Worm (Caenorhabditis elegans) whole organism, late embryonic: ENCODE results near the gene F44B9.9.

ENCODE experiments used
- C38D4.7 ChIP-seq: fragments of 200-800 bp; sonication (Bioruptor generic); optimal IDR thresholded peaks from 2 replicates; lab custom pipeline; 2018; ENCODE audit warnings: mild to moderate bottlenecking, missing genetic modification characterization, moderate library complexity, missing compliant biosample characterization
- F13H6.1 ChIP-seq: sonication (generic microtip); optimal IDR thresholded peaks from 2 replicates; lab custom pipeline; 2016; ENCODE audit warnings: missing genetic modification characterization, missing compliant biosample characterization
- T23F11.4 ChIP-seq: fragments of 200-800 bp; sonication (Bioruptor generic); optimal IDR thresholded peaks from 2 replicates; lab custom pipeline; 2018; ENCODE audit warnings: mild to moderate bottlenecking, missing genetic modification characterization, missing compliant biosample characterization
- ama-1 ChIP-seq: fragments of 150-350 bp; optimal IDR thresholded peaks from 2 replicates; lab custom pipeline; 2014
- ceh-14 ChIP-seq: sonication (generic microtip); optimal IDR thresholded peaks from 2 replicates; lab custom pipeline; 2016; ENCODE audit warnings: missing genotype, missing genetic modification characterization, missing compliant biosample characterization
- dve-1 ChIP-seq: sonication (generic microtip); optimal IDR thresholded peaks from 2 replicates; lab custom pipeline; 2017; ENCODE audit warnings: antibody characterized with exemption, mild to moderate bottlenecking, missing genetic modification characterization, missing compliant biosample characterization
- elt-2 ChIP-seq: sonication (generic microtip); optimal IDR thresholded peaks from 2 replicates; lab custom pipeline; 2016; ENCODE audit warnings: missing genetic modification reagents, missing genetic modification characterization, missing compliant biosample characterization
- fkh-10 ChIP-seq: fragments of 150-350 bp; optimal IDR thresholded peaks from 2 replicates; lab custom pipeline; 2014; ENCODE audit warnings: missing biosample characterization, missing genetic modification reagents, missing genetic modification characterization
- fkh-6 ChIP-seq: sonication (generic microtip); optimal IDR thresholded peaks from 2 replicates; lab custom pipeline; 2016; ENCODE audit warnings: missing genetic modification characterization, missing compliant biosample characterization
- nhr-11 ChIP-seq: fragments of 150-350 bp; optimal IDR thresholded peaks from 2 replicates; lab custom pipeline; 2014; ENCODE audit warnings: missing biosample characterization, missing genetic modification characterization
- nhr-232 ChIP-seq: sonication (generic microtip); optimal IDR thresholded peaks from 2 replicates; lab custom pipeline; 2016; ENCODE audit warnings: missing genetic modification characterization, missing compliant biosample characterization
- pag-3 ChIP-seq: sonication (generic microtip); optimal IDR thresholded peaks from 2 replicates; lab custom pipeline; 2016; ENCODE audit warnings: missing compliant biosample characterization, missing genetic modification characterization, borderline replicate concordance
- pha-4 ChIP-seq: fragments of 150-350 bp; optimal IDR thresholded peaks from 2 replicates; lab custom pipeline; 2018; ENCODE audit warnings: missing biosample characterization, missing genetic modification reagents, missing genetic modification characterization
- syd-9 ChIP-seq: sonication (generic microtip); optimal IDR thresholded peaks from 2 replicates; lab custom pipeline; 2016; ENCODE audit warnings: mild to moderate bottlenecking, missing genetic modification characterization, moderate library complexity, missing compliant biosample characterization

- TF ChIP-seq nhr-11 (tag; lab: Kevin White, UChicago) (no peak), C38D4.7 (no peak), F13H6.1 (tag; lab: Kevin White, UChicago) (no peak), pha-4 (tag; lab: Kevin White, UChicago) (no peak), pag-3 (tag; lab: Kevin White, UChicago) (no peak), dve-1 (tag; lab: Kevin White, UChicago) (no peak), syd-9 (tag; lab: Kevin White, UChicago) (no peak), fkh-10 (GFP tag; lab: Kevin White, UChicago) (no peak), ama-1 (lab: Kevin White, UChicago) (no peak), T23F11.4 (GFP tag; lab: Kevin White, UChicago) (no peak), fkh-6 (tag; lab: Kevin White, UChicago) (no peak), ceh-14 (no peak), nhr-232 (tag; lab: Kevin White, UChicago) (no peak), elt-2 (peak; percentile 33)
Observed at ce11 chrIII:8050944-8051343, 20.1 kb upstream of the F44B9.9 start, which contains the start of gene K12H4.7.
